Worm (Caenorhabditis elegans) whole organism, early embryonic: ENCODE results near the gene ZK1098.12.

Experiments used
- ama-1 ChIP-seq: fragments of 150-350 bp; optimal IDR thresholded peaks from 2 replicates; lab custom pipeline; 2014
- tbx-37 ChIP-seq: fragments of 200-800 bp; sonication (Bioruptor generic); conservative IDR thresholded peaks from 2 replicates; pipeline ENCODE4 v1.3.6; 2022; ENCODE audit warnings: missing genetic modification reagents, missing genetic modification characterization, missing compliant biosample characterization

- no peak for TF ChIP-seq tbx-37
- TF ChIP-seq ama-1 (lab: Kevin White, UChicago): no peak
Measured at ce11 chrIII:9538655-9539155, 6.2 kb upstream of the ZK1098.12 start, which contains the start of gene ZK1098.3.
